Fruit fly (Drosophila melanogaster): ENCODE measurements around the gene BG642312.

- no peak for TF ChIP-seq psq (optimal IDR thresholded peaks at IDR 0.05)
- no peak for TF ChIP-seq pan (optimal IDR thresholded peaks at IDR 0.05)
- no peak for TF ChIP-seq usp (GFP tag; optimal IDR thresholded peaks at IDR 0.05)
Measured at dm6 chr3L:6220187-6220586, 13.0 kb downstream of the BG642312 start, which contains the start of gene CG33946.

Measured in whole organism.